Fruit fly (Drosophila melanogaster) S2 (cell line): ENCODE results near the gene hll.

ENCODE experiments used
- CG8478 ChIP-seq: fragments of >200 bp; optimal IDR thresholded peaks from 2 replicates; lab custom pipeline; 2018
- CTCF ChIP-seq, 2 experiments: fragments of >200 bp; optimal IDR thresholded peaks; 2 replicates each; lab custom pipeline; 2018

DNA sequence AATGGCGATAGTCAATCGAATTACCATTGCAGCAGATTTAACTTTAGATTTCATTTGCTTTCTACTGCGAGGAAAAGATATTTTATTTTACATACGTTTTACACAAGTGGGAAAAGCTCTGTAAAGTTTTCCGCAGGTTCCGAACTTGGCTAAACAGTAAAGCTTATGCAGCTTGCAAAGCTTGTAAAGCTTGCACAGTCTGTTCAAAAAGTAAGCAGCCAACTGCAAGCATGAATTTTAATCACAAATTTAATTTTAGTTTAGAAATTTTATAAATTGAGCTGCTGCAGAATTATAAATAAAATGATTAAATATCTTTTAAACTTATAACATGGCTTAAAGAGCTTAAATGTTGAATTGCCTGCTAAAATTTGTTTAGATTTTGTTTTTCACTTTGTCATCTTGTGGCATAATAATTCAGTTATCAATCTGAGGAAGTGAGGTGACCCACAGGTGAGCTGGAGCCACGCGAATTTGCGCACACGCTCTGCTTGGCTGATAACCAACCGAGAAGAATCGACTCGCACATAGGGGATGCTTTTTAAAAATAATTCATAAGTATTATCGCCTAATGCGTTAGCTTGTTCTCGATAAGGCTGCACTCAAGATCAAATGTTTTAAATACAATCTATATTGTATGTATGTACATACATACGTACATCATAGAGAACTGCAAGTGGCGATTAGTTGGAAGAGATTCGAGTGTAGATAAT lies 15.1 kb upstream of the hll start:
- TF ChIP-seq CG8478 (lab: Kevin White, UChicago) (no peak), CTCF (optimal IDR thresholded peaks at IDR 0.05; lab: Kevin White, UChicago) (no peak)
